Worm (Caenorhabditis elegans): ENCODE data around the gene pitr-2.

DNA sequence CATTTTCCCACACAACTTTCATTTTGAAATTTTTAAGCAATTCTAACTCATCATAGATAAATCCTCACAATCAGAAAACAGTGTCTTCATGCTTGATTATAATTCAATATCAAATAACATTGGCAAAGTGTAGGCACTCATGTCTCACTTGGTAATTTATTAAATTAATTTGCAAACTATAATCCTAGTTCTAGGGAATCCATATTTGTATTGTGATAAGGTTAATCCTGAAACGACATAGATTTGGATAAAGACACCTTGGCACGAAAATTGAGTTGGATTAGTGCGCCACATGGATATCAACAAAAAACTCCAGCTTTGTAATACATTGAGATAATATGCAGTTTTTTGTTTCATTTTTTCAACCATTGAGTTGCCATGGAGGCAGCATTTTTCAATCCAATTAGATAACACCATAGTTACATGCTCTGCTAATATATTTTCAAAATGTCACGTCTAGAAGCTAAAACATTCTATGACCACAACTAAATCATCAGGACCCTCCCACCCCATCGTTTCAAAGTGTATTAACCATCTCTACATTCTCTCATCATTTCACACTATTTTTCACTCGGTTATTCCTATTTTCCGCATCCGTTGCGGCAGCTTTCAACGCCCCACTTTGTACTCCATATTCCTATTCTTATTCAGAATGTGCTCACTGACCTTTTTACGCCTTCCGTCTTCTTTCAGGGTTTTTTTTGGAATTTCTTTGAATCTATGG, 46.4 kb upstream of the pitr-2 start:
- TF ChIP-seq dve-1 (tag; optimal IDR thresholded peaks at IDR 0.05) (no peak), ceh-31 (tag; optimal IDR thresholded peaks at IDR 0.05) (no peak), nfya-1 (tag; optimal IDR thresholded peaks at IDR 0.05) (no peak), ceh-18 (tag; optimal IDR thresholded peaks at IDR 0.05) (no peak), che-1 (tag; optimal IDR thresholded peaks at IDR 0.05) (no peak), elt-2 (tag; optimal IDR thresholded peaks at IDR 0.05) (no peak), pha-4 (tag; optimal IDR thresholded peaks at IDR 0.05) (no peak), pha-2 (tag; optimal IDR thresholded peaks at IDR 0.05) (no peak), ceh-45 (GFP tag; IDR thresholded peaks at IDR 0.05) (no peak), ets-4 (tag; optimal IDR thresholded peaks at IDR 0.05) (no peak)
